Worm (Caenorhabditis elegans): ENCODE measurements around the gene T11F8.5.

DNA sequence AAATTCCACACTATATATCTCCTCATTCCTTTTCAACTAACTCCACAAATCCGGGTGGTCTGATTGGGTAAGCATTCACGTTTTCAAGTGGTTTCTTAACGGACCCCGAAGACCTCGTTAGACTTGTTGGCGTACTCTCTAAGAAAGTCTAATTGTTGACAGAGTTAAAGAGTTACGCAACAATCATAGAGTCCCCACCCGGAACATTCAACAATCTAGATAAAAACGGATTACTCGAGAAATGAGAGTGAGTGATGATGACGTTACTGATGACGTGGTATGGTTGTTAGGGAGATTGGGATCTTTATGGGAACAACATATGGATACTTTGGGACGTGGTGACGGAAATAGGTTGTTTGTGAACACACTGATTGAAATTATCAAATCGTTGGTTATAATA is 19.8 kb downstream of the T11F8.5 start:
- TF ChIP-seq cog-1 (tag; optimal IDR thresholded peaks at IDR 0.05) (no peak), tab-1 (GFP tag; IDR thresholded peaks at IDR 0.05) (no peak), ref-1 (GFP tag; conservative IDR thresholded peaks at IDR 0.05) (no peak), med-1 (GFP tag; optimal IDR thresholded peaks at IDR 0.05; ENCODE audit: insufficient read depth) (no peak), ztf-23 (GFP tag; IDR thresholded peaks at IDR 0.05) (no peak)

Data from whole organism, midembryonic.